Fruit fly (Drosophila melanogaster) whole organism, embryonic: Measurements from ENCODE around the gene Drsl5.

Experiments
- Adf1 ChIP-seq: fragments of 200-800 bp; sonication (Bioruptor generic); IDR thresholded peaks from 2 replicates; pipeline ENCODE4 v1.3.6; 2022; ENCODE audit warnings: missing biosample characterization, missing genetic modification characterization
- Aef1 ChIP-seq: fragments of 200-800 bp; sonication (Bioruptor generic); IDR thresholded peaks from 3 replicates; pipeline ENCODE4 v1.3.6; 2022; ENCODE audit warnings: missing biosample characterization, missing genetic modification characterization
- CG10147 ChIP-seq: fragments of 200-800 bp; sonication (Bioruptor generic); optimal IDR thresholded peaks from 2 replicates; lab custom pipeline; 2019; ENCODE audit warnings: missing biosample characterization, mild to moderate bottlenecking, missing genetic modification characterization, moderate library complexity
- CG10654 ChIP-seq: fragments of 200-800 bp; sonication (Bioruptor generic); optimal IDR thresholded peaks from 2 replicates; lab custom pipeline; 2016; ENCODE audit warnings: missing biosample characterization, missing genetic modification characterization
- CG12236 ChIP-seq: fragments of 200-800 bp; sonication (Bioruptor generic); optimal IDR thresholded peaks from 2 replicates; lab custom pipeline; 2016; ENCODE audit warnings: missing biosample characterization, missing genetic modification characterization
- CG13424 ChIP-seq: fragments of 200-800 bp; sonication (Bioruptor generic); optimal IDR thresholded peaks from 2 replicates; lab custom pipeline; 2019; ENCODE audit warnings: missing biosample characterization, mild to moderate bottlenecking, missing genetic modification characterization, moderate library complexity
- CG15479 ChIP-seq: fragments of 200-800 bp; sonication (Bioruptor generic); optimal IDR thresholded peaks from 3 replicates; lab custom pipeline; 2019; ENCODE audit warnings: missing biosample characterization, mild to moderate bottlenecking, missing genetic modification characterization, moderate library complexity
- CG1603 ChIP-seq: fragments of 200-800 bp; sonication (Bioruptor generic); optimal IDR thresholded peaks from 2 replicates; lab custom pipeline; 2019; ENCODE audit warnings: missing biosample characterization, mild to moderate bottlenecking, missing genetic modification characterization, moderate library complexity
- CG17359 ChIP-seq: fragments of 200-800 bp; sonication (Bioruptor generic); optimal IDR thresholded peaks from 3 replicates; lab custom pipeline; 2018; ENCODE audit warnings: missing biosample characterization, mild to moderate bottlenecking, missing genetic modification characterization, moderate library complexity
- CG30431 ChIP-seq: fragments of 200-800 bp; sonication (Bioruptor generic); optimal IDR thresholded peaks from 2 replicates; lab custom pipeline; 2017; ENCODE audit warnings: missing biosample characterization, missing genetic modification characterization
- CG31441 ChIP-seq: fragments of 200-800 bp; sonication (Bioruptor generic); IDR thresholded peaks from 2 replicates; pipeline ENCODE4 v1.3.6; 2022; ENCODE audit warnings: missing biosample characterization, missing genetic modification characterization
- CG32767 ChIP-seq: fragments of 200-800 bp; sonication (Bioruptor generic); IDR thresholded peaks from 2 replicates; pipeline ENCODE4 v1.3.6; 2022; ENCODE audit warnings: missing biosample characterization, missing genetic modification characterization
- CG6254 ChIP-seq: fragments of 200-800 bp; sonication (Bioruptor generic); optimal IDR thresholded peaks from 3 replicates; lab custom pipeline; 2017; ENCODE audit warnings: mild to moderate bottlenecking, missing biosample characterization, missing genetic modification reagents, missing genetic modification characterization
- CG7372 ChIP-seq: fragments of 200-800 bp; sonication (Bioruptor generic); IDR thresholded peaks from 2 replicates; pipeline ENCODE4 v1.3.6; 2022; ENCODE audit warnings: missing biosample characterization, missing genetic modification characterization
- CG8388 ChIP-seq: fragments of 200-800 bp; sonication (Bioruptor generic); optimal IDR thresholded peaks from 2 replicates; lab custom pipeline; 2019; ENCODE audit warnings: missing biosample characterization, mild to moderate bottlenecking, missing genetic modification characterization, moderate library complexity
- CG9727 ChIP-seq: fragments of 200-800 bp; sonication (Bioruptor generic); optimal IDR thresholded peaks from 3 replicates; lab custom pipeline; 2017; ENCODE audit warnings: missing biosample characterization, mild to moderate bottlenecking, missing genetic modification characterization
- D ChIP-seq, 2 experiments: fragments of 200-800 bp in 1 of 2; fragments of >200 bp in 1 of 2; sonication (Bioruptor generic) in 1 of 2; optimal IDR thresholded peaks; 2 replicates in 1 of 2; 3 replicates in 1 of 2; lab custom pipeline; 2017; ENCODE audit warnings: mild to moderate bottlenecking in 1 of 2, missing biosample characterization in 1 of 2, missing genetic modification characterization in 1 of 2, missing genetic modification reagents in 1 of 2
- Drgx ChIP-seq: fragments of 200-800 bp; sonication (Bioruptor generic); IDR thresholded peaks from 2 replicates; pipeline ENCODE4 v1.3.6; 2022; ENCODE audit warnings: missing biosample characterization, missing genetic modification characterization
- GATAe ChIP-seq: fragments of 200-800 bp; sonication (Bioruptor generic); conservative IDR thresholded peaks from 2 replicates; pipeline ENCODE4 v1.3.6; 2022; ENCODE audit warnings: missing biosample characterization, missing genetic modification characterization
- Gug ChIP-seq: fragments of 200-800 bp; sonication (Bioruptor generic); IDR thresholded peaks from 4 replicates; pipeline ENCODE4 v1.3.6; 2022; ENCODE audit warnings: missing biosample characterization, missing genetic modification characterization
- Hr39 ChIP-seq: fragments of >200 bp; optimal IDR thresholded peaks from 2 replicates; lab custom pipeline; 2017
- Myb ChIP-seq: fragments of 200-800 bp; sonication (Bioruptor generic); optimal IDR thresholded peaks from 2 replicates; lab custom pipeline; 2016; ENCODE audit warnings: missing biosample characterization, missing genetic modification characterization
- Neu2 ChIP-seq: fragments of 200-800 bp; sonication (Bioruptor generic); optimal IDR thresholded peaks from 3 replicates; lab custom pipeline; 2016; ENCODE audit warnings: missing biosample characterization, missing genetic modification characterization, borderline replicate concordance
- Nf-YC ChIP-seq: fragments of 200-800 bp; optimal IDR thresholded peaks from 3 replicates; lab custom pipeline; 2019; ENCODE audit warnings: missing biosample characterization, mild to moderate bottlenecking, missing genetic modification characterization, moderate library complexity
- PHDP ChIP-seq: fragments of 200-800 bp; sonication (Bioruptor generic); optimal IDR thresholded peaks from 3 replicates; lab custom pipeline; 2018; ENCODE audit warnings: missing biosample characterization, mild to moderate bottlenecking, missing genetic modification characterization, moderate library complexity
- Ssrp ChIP-seq: fragments of 200-800 bp; sonication (Bioruptor generic); optimal IDR thresholded peaks from 2 replicates; lab custom pipeline; 2018; ENCODE audit warnings: missing biosample characterization, mild to moderate bottlenecking, missing genetic modification characterization, moderate library complexity
- Trl ChIP-seq, 3 experiments: fragments of >200 bp in 2 of 3; fragments of 200-800 bp in 1 of 3; sonication (Bioruptor generic) in 1 of 3; optimal IDR thresholded peaks; 2 replicates in 1 of 3; 3 replicates in 2 of 3; lab custom pipeline; 2016 to 2017; ENCODE audit warnings: missing biosample characterization in 1 of 3, missing genetic modification characterization in 1 of 3
- bab2 ChIP-seq: fragments of 200-800 bp; sonication (Bioruptor generic); optimal IDR thresholded peaks from 2 replicates; lab custom pipeline; 2016; ENCODE audit warnings: missing biosample characterization, missing genetic modification characterization
- cad ChIP-seq: fragments of >200 bp; optimal IDR thresholded peaks from 2 replicates; lab custom pipeline; 2017; ENCODE audit warnings: missing biosample characterization, missing genetic modification characterization
- chm ChIP-seq: fragments of 200-800 bp; sonication (Bioruptor generic); IDR thresholded peaks from 2 replicates; pipeline ENCODE4 v1.3.6; 2022; ENCODE audit warnings: missing biosample characterization, missing genetic modification characterization
- croc ChIP-seq: fragments of 200-800 bp; sonication (Bioruptor generic); conservative IDR thresholded peaks from 3 replicates; pipeline ENCODE4 v1.3.6; 2022; ENCODE audit warnings: missing biosample characterization, missing genetic modification characterization
- crp ChIP-seq, 2 experiments: fragments of 200-800 bp; sonication (Bioruptor generic); optimal IDR thresholded peaks; 2 replicates in 1 of 2; 3 replicates in 1 of 2; lab custom pipeline; 2017; ENCODE audit warnings: missing biosample characterization in 2 of 2, missing genetic modification characterization in 2 of 2, mild to moderate bottlenecking in 1 of 2, moderate library complexity in 1 of 2
- da ChIP-seq: fragments of 200-800 bp; sonication (Bioruptor generic); optimal IDR thresholded peaks from 2 replicates; lab custom pipeline; 2016; ENCODE audit warnings: missing biosample characterization, missing genetic modification characterization
- ewg ChIP-seq: fragments of 200-800 bp; sonication (Bioruptor generic); optimal IDR thresholded peaks from 3 replicates; lab custom pipeline; 2017; ENCODE audit warnings: mild to moderate bottlenecking, missing biosample characterization, missing genetic modification reagents, missing genetic modification characterization
- gem ChIP-seq: fragments of 200-800 bp; sonication (Bioruptor generic); optimal IDR thresholded peaks from 2 replicates; lab custom pipeline; 2019; ENCODE audit warnings: missing biosample characterization, mild to moderate bottlenecking, missing genetic modification characterization, moderate library complexity
- ind ChIP-seq: fragments of 200-800 bp; sonication (Bioruptor generic); optimal IDR thresholded peaks from 3 replicates; lab custom pipeline; 2016; ENCODE audit warnings: missing biosample characterization, missing genetic modification characterization
- kni ChIP-seq: fragments of 200-800 bp; sonication (Bioruptor generic); optimal IDR thresholded peaks from 3 replicates; lab custom pipeline; 2017; ENCODE audit warnings: mild to moderate bottlenecking, missing biosample characterization, missing genetic modification reagents, missing genetic modification characterization
- mirr ChIP-seq: fragments of 200-800 bp; sonication (Bioruptor generic); optimal IDR thresholded peaks from 3 replicates; lab custom pipeline; 2018; ENCODE audit warnings: missing biosample characterization, mild to moderate bottlenecking, missing genetic modification characterization
- nmo ChIP-seq: fragments of 200-800 bp; sonication (Bioruptor generic); optimal IDR thresholded peaks from 2 replicates; lab custom pipeline; 2018; ENCODE audit warnings: missing biosample characterization, mild to moderate bottlenecking, missing genetic modification characterization, moderate library complexity
- nom ChIP-seq: fragments of 200-800 bp; sonication (Bioruptor generic); optimal IDR thresholded peaks from 2 replicates; lab custom pipeline; 2017; ENCODE audit warnings: missing biosample characterization, missing genetic modification characterization, mild to moderate bottlenecking, moderate library complexity, missing genetic modification reagents
- oc ChIP-seq: fragments of 200-800 bp; sonication (Bioruptor generic); optimal IDR thresholded peaks from 2 replicates; lab custom pipeline; 2018; ENCODE audit warnings: missing biosample characterization, mild to moderate bottlenecking, missing genetic modification characterization, moderate library complexity
- pan ChIP-seq, 4 experiments: fragments of >200 bp in 3 of 4; fragments of 200-800 bp in 1 of 4; sonication (Bioruptor generic) in 1 of 4; optimal IDR thresholded peaks in 3 of 4; IDR thresholded peaks in 1 of 4; 2 replicates each; pipeline versions ENCODE4 v1.3.6 to Lab custom; 2017 to 2022; ENCODE audit warnings: missing biosample characterization in 2 of 4, missing genetic modification characterization in 2 of 4, mixed read lengths in 1 of 4
- phol ChIP-seq: fragments of 200-800 bp; sonication (Bioruptor generic); optimal IDR thresholded peaks from 3 replicates; lab custom pipeline; 2018; ENCODE audit warnings: missing biosample characterization, mild to moderate bottlenecking, missing genetic modification characterization, moderate library complexity
- sens ChIP-seq: fragments of 200-800 bp; sonication (Bioruptor generic); peaks from one replicate; lab custom pipeline; 2016; ENCODE audit warnings: missing biosample characterization, missing genetic modification characterization
- sens-2 ChIP-seq: fragments of 200-800 bp; sonication (Bioruptor generic); IDR thresholded peaks from 2 replicates; pipeline ENCODE4 v1.3.6; 2022; ENCODE audit warnings: missing biosample characterization, missing genetic modification characterization
- slbo ChIP-seq: fragments of 200-800 bp; sonication (Bioruptor generic); IDR thresholded peaks from 2 replicates; pipeline ENCODE4 v1.3.6; 2022; ENCODE audit warnings: missing biosample characterization, missing genetic modification characterization
- tap ChIP-seq: fragments of 200-800 bp; optimal IDR thresholded peaks from 3 replicates; lab custom pipeline; 2019; ENCODE audit warnings: missing biosample characterization, mild to moderate bottlenecking, missing genetic modification characterization, moderate library complexity
- zen ChIP-seq: fragments of 200-800 bp; sonication (Bioruptor generic); optimal IDR thresholded peaks from 3 replicates; lab custom pipeline; 2018; ENCODE audit warnings: missing biosample characterization, mild to moderate bottlenecking, missing genetic modification characterization, moderate library complexity

The Drsl5 gene

DNA sequence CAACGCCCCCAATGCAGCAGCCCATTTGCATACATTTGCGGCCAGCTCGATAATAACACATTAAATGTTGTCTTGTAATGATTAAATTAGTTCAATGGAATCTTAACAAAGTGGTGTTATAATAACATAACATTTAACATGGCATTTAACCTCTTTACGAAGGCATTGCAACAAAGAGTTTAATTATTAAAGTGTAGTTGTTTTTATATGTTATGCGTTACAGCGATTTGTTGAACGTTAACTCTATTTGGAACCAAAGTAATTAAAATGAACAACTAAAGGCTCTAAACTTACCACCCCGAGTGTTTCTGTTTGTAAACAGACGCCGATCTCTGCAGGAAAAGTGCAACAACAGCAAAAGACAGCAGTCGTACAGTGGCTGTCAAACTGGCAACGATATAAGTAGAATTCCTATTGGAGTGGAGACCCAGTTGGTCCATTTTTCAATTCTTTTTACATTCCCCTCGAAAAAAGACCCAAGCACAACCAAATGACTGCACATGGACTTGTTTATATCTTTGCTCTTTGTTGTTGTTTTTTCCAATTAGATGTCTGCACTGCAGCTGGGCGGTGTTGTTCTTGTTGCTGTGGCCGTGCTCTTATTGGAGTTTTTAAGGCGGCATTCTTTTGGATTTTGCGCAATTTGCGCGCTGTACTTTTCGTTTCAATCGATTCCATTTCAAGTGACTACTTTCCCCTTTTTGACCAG is 22.5 kb downstream of the Drsl5 start (continued):
- TF ChIP-seq slbo (no peak), Neu2 (GFP tag; lab: Kevin White, UChicago) (peak; percentile 88), mirr (GFP tag; lab: Kevin White, UChicago) (no peak), Trl (optimal IDR thresholded peaks at IDR 0.05; lab: Kevin White, UChicago) (no peak), Trl (GFP tag; optimal IDR thresholded peaks at IDR 0.05; lab: Kevin White, UChicago) (no peak), CG9727 (GFP tag; lab: Kevin White, UChicago) (peak; percentile 11), nmo (GFP tag; lab: Kevin White, UChicago) (peak; percentile 38), crp (GFP tag; optimal IDR thresholded peaks at IDR 0.05; lab: Kevin White, UChicago) (no peak), bab2 (GFP tag; lab: Kevin White, UChicago) (no peak), CG8388 (GFP tag; lab: Kevin White, UChicago) (peak; percentile 28), da (no peak), CG15479 (peak; percentile 19), Nf-YC (no peak), CG17359 (tag; lab: Kevin White, UChicago) (no peak), CG1603 (tag; lab: Kevin White, UChicago) (peak; percentile 16), ewg (GFP tag; lab: Kevin White, UChicago) (no peak), nom (GFP tag; lab: Kevin White, UChicago) (peak; percentile 16), Ssrp (tag; lab: Kevin White, UChicago) (peak; percentile 39), PHDP (tag; lab: Kevin White, UChicago) (peak; percentile 6), chm (no peak), kni (GFP tag; lab: Kevin White, UChicago) (no peak), GATAe (no peak), tap (tag; lab: Kevin White, UChicago) (no peak), phol (tag; lab: Kevin White, UChicago) (peak; percentile 33), CG31441 (peak; percentile 8; the same call in 1 of the 2 replicates), Myb (GFP tag; lab: Kevin White, UChicago) (no peak), zen (tag; lab: Kevin White, UChicago) (peak; percentile 47), croc (peak; percentile 23; the same call in 1 of the 3 replicates), Gug (GFP tag; lab: Robert Waterston, UW) (no peak), pan (optimal IDR thresholded peaks at IDR 0.05; lab: Kevin White, UChicago) (no peak), pan (GFP tag; optimal IDR thresholded peaks at IDR 0.05 in 1 of 2, IDR thresholded peaks at IDR 0.05 in 1 of 2) (no peak), CG10147 (GFP tag; lab: Kevin White, UChicago) (no peak), gem (tag; lab: Kevin White, UChicago) (peak; percentile 25), CG32767 (GFP tag; lab: Robert Waterston, UW) (no peak), cad (GFP tag; lab: Kevin White, UChicago) (peak; percentile 48), Aef1 (GFP tag; lab: Robert Waterston, UW) (no peak), oc (tag; lab: Kevin White, UChicago) (no peak), Adf1 (GFP tag; lab: Robert Waterston, UW) (no peak), sens-2 (GFP tag; lab: Robert Waterston, UW) (no peak), CG7372 (GFP tag; lab: Robert Waterston, UW) (no peak), Hr39 (no peak), CG12236 (GFP tag; lab: Kevin White, UChicago) (no peak), Drgx (GFP tag; lab: Robert Waterston, UW) (peak; percentile 75), D (optimal IDR thresholded peaks at IDR 0.05; lab: Kevin White, UChicago) (no peak), D (GFP tag; optimal IDR thresholded peaks at IDR 0.05; lab: Kevin White, UChicago) (peak; percentile 17), ind (GFP tag; lab: Kevin White, UChicago) (no peak), CG13424 (tag; lab: Kevin White, UChicago) (peak; percentile 10), CG10654 (GFP tag; lab: Kevin White, UChicago) (no peak), CG30431 (GFP tag; lab: Kevin White, UChicago) (no peak), CG6254 (GFP tag; lab: Kevin White, UChicago) (peak; percentile 27), sens (peak; percentile 71)
